Fruit fly (Drosophila melanogaster) whole organism, embryonic: ENCODE data around the gene CG4577.

Experiments
- BtbVII ChIP-seq: fragments of 200-800 bp; sonication (Bioruptor generic); optimal IDR thresholded peaks from 3 replicates; lab custom pipeline; 2017; ENCODE audit warnings: missing biosample characterization, mild to moderate bottlenecking, missing genetic modification characterization
- Bteb2 ChIP-seq: fragments of 200-800 bp; sonication (Bioruptor generic); optimal IDR thresholded peaks from 2 replicates; lab custom pipeline; 2016; ENCODE audit warnings: missing biosample characterization, missing genetic modification characterization
- CG10462 ChIP-seq: fragments of 200-800 bp; sonication (Bioruptor generic); optimal IDR thresholded peaks from 2 replicates; lab custom pipeline; 2016; ENCODE audit warnings: missing biosample characterization, missing genetic modification characterization
- CG11504 ChIP-seq: fragments of 200-800 bp; sonication (Bioruptor generic); optimal IDR thresholded peaks from 3 replicates; lab custom pipeline; 2019; ENCODE audit warnings: missing biosample characterization, mild to moderate bottlenecking, missing genetic modification characterization, moderate library complexity
- CG12155 ChIP-seq: fragments of 200-800 bp; sonication (Bioruptor generic); optimal IDR thresholded peaks from 3 replicates; lab custom pipeline; 2016; ENCODE audit warnings: missing biosample characterization, missing genetic modification characterization
- CG12219 ChIP-seq: fragments of 200-800 bp; sonication (Bioruptor generic); optimal IDR thresholded peaks from 3 replicates; lab custom pipeline; 2018; ENCODE audit warnings: missing biosample characterization, mild to moderate bottlenecking, missing genetic modification characterization
- CG14014 ChIP-seq: fragments of 200-800 bp; sonication (Bioruptor generic); IDR thresholded peaks from 2 replicates; pipeline ENCODE4 v1.3.6; 2022; ENCODE audit warnings: missing biosample characterization, missing genetic modification characterization
- CG15269 ChIP-seq: fragments of 200-800 bp; sonication (Bioruptor generic); optimal IDR thresholded peaks from 2 replicates; lab custom pipeline; 2018; ENCODE audit warnings: missing biosample characterization, mild to moderate bottlenecking, missing genetic modification characterization, moderate library complexity
- CG15514 ChIP-seq: fragments of 200-800 bp; sonication (Bioruptor generic); optimal IDR thresholded peaks from 3 replicates; lab custom pipeline; 2017; ENCODE audit warnings: missing biosample characterization, missing genetic modification characterization, mild to moderate bottlenecking, moderate library complexity, missing genetic modification reagents
- CG15696 ChIP-seq: fragments of 200-800 bp; sonication (Bioruptor generic); optimal IDR thresholded peaks from 2 replicates; lab custom pipeline; 2019; ENCODE audit warnings: missing biosample characterization, mild to moderate bottlenecking, missing genetic modification characterization, moderate library complexity
- CG16779 ChIP-seq: fragments of 200-800 bp; sonication (Bioruptor generic); IDR thresholded peaks from 2 replicates; pipeline ENCODE4 v1.3.6; 2022; ENCODE audit warnings: missing biosample characterization, missing genetic modification characterization
- CG18262 ChIP-seq: fragments of 200-800 bp; optimal IDR thresholded peaks from 3 replicates; lab custom pipeline; 2019; ENCODE audit warnings: missing biosample characterization, mild to moderate bottlenecking, missing genetic modification characterization, moderate library complexity
- CG2120 ChIP-seq: fragments of 200-800 bp; sonication (Bioruptor generic); optimal IDR thresholded peaks from 3 replicates; lab custom pipeline; 2016; ENCODE audit warnings: missing biosample characterization, missing genetic modification characterization
- CG31365 ChIP-seq: fragments of 200-800 bp; sonication (Bioruptor generic); optimal IDR thresholded peaks from 2 replicates; lab custom pipeline; 2018; ENCODE audit warnings: missing biosample characterization, mild to moderate bottlenecking, missing genetic modification characterization
- CG6254 ChIP-seq: fragments of 200-800 bp; sonication (Bioruptor generic); optimal IDR thresholded peaks from 3 replicates; lab custom pipeline; 2017; ENCODE audit warnings: mild to moderate bottlenecking, missing biosample characterization, missing genetic modification reagents, missing genetic modification characterization
- CG7987 ChIP-seq: fragments of 200-800 bp; sonication (Bioruptor generic); optimal IDR thresholded peaks from 2 replicates; lab custom pipeline; 2018; ENCODE audit warnings: missing biosample characterization, mild to moderate bottlenecking, missing genetic modification characterization, moderate library complexity
- CG8944 ChIP-seq: fragments of 200-800 bp; sonication (Bioruptor generic); optimal IDR thresholded peaks from 3 replicates; lab custom pipeline; 2016; ENCODE audit warnings: missing biosample characterization, missing genetic modification characterization
- CG9215 ChIP-seq: fragments of 200-800 bp; sonication (Bioruptor generic); IDR thresholded peaks from 2 replicates; pipeline ENCODE4 v1.3.6; 2022; ENCODE audit warnings: missing biosample characterization, missing genetic modification characterization
- CoRest ChIP-seq: fragments of 200-800 bp; sonication (Bioruptor generic); optimal IDR thresholded peaks from 3 replicates; lab custom pipeline; 2018; ENCODE audit warnings: missing biosample characterization, mild to moderate bottlenecking, missing genetic modification characterization, moderate library complexity
- CrebB ChIP-seq: fragments of 200-800 bp; sonication (Bioruptor generic); optimal IDR thresholded peaks from 3 replicates; lab custom pipeline; 2018; ENCODE audit warnings: missing biosample characterization, mild to moderate bottlenecking, missing genetic modification characterization
- Drgx ChIP-seq: fragments of 200-800 bp; sonication (Bioruptor generic); IDR thresholded peaks from 2 replicates; pipeline ENCODE4 v1.3.6; 2022; ENCODE audit warnings: missing biosample characterization, missing genetic modification characterization
- Hr39 ChIP-seq: fragments of >200 bp; optimal IDR thresholded peaks from 2 replicates; lab custom pipeline; 2017
- MTF-1 ChIP-seq: fragments of 200-800 bp; sonication (Bioruptor generic); optimal IDR thresholded peaks from 2 replicates; lab custom pipeline; 2018; ENCODE audit warnings: missing biosample characterization, mild to moderate bottlenecking, missing genetic modification characterization, borderline replicate concordance
- Neu2 ChIP-seq: fragments of 200-800 bp; sonication (Bioruptor generic); optimal IDR thresholded peaks from 3 replicates; lab custom pipeline; 2016; ENCODE audit warnings: missing biosample characterization, missing genetic modification characterization, borderline replicate concordance
- NfI ChIP-seq: fragments of 200-800 bp; sonication (Bioruptor generic); optimal IDR thresholded peaks from 3 replicates; lab custom pipeline; 2018; ENCODE audit warnings: missing biosample characterization, mild to moderate bottlenecking, missing genetic modification characterization, moderate library complexity
- Pdp1 ChIP-seq, 2 experiments: fragments of 200-800 bp; sonication (Bioruptor generic); optimal IDR thresholded peaks; 3 replicates each; lab custom pipeline; 2016; ENCODE audit warnings: missing biosample characterization in 2 of 2, missing genetic modification characterization in 2 of 2, mild to moderate bottlenecking in 1 of 2, moderate library complexity in 1 of 2
- Sin3A ChIP-seq: fragments of >200 bp; optimal IDR thresholded peaks from 2 replicates; lab custom pipeline; 2018
- Trl ChIP-seq, 3 experiments: fragments of >200 bp in 2 of 3; fragments of 200-800 bp in 1 of 3; sonication (Bioruptor generic) in 1 of 3; optimal IDR thresholded peaks; 2 replicates in 1 of 3; 3 replicates in 2 of 3; lab custom pipeline; 2016 to 2017; ENCODE audit warnings: missing biosample characterization in 1 of 3, missing genetic modification characterization in 1 of 3
- Xbp1 ChIP-seq: fragments of 200-800 bp; sonication (Bioruptor generic); optimal IDR thresholded peaks from 3 replicates; lab custom pipeline; 2016; ENCODE audit warnings: missing biosample characterization, mild to moderate bottlenecking, missing genetic modification characterization
- Xrp1 ChIP-seq: fragments of 200-800 bp; sonication (Bioruptor generic); IDR thresholded peaks from 2 replicates; pipeline ENCODE4 v1.3.6; 2022; ENCODE audit warnings: missing biosample characterization, missing genetic modification characterization
- ara ChIP-seq: fragments of 200-800 bp; sonication (Bioruptor generic); IDR thresholded peaks from 2 replicates; pipeline ENCODE4 v1.3.6; 2022; ENCODE audit warnings: missing biosample characterization, missing genetic modification characterization
- ase ChIP-seq: fragments of 200-800 bp; sonication (Bioruptor generic); IDR thresholded peaks from 3 replicates; pipeline ENCODE4 v1.3.6; 2022; ENCODE audit warnings: missing biosample characterization, missing genetic modification characterization
- dysf ChIP-seq: fragments of 200-800 bp; sonication (Bioruptor generic); IDR thresholded peaks from 3 replicates; pipeline ENCODE4 v1.3.6; 2022; ENCODE audit warnings: missing biosample characterization, missing genetic modification characterization
- exex ChIP-seq: fragments of 200-800 bp; sonication (Bioruptor generic); optimal IDR thresholded peaks from 4 replicates; lab custom pipeline; 2018; ENCODE audit warnings: missing biosample characterization, mild to moderate bottlenecking, missing genetic modification characterization, moderate library complexity
- eyg ChIP-seq: fragments of 200-800 bp; sonication (Bioruptor generic); optimal IDR thresholded peaks from 3 replicates; lab custom pipeline; 2016; ENCODE audit warnings: missing biosample characterization, missing genetic modification characterization
- gem ChIP-seq: fragments of 200-800 bp; sonication (Bioruptor generic); optimal IDR thresholded peaks from 2 replicates; lab custom pipeline; 2019; ENCODE audit warnings: missing biosample characterization, mild to moderate bottlenecking, missing genetic modification characterization, moderate library complexity
- gfzf ChIP-seq: fragments of 200-800 bp; sonication (Bioruptor generic); optimal IDR thresholded peaks from 2 replicates; lab custom pipeline; 2016; ENCODE audit warnings: missing biosample characterization, mild to moderate bottlenecking, missing genetic modification characterization, moderate library complexity
- gt ChIP-seq: fragments of 200-800 bp; sonication (Bioruptor generic); IDR thresholded peaks from 2 replicates; pipeline ENCODE4 v1.3.6; 2022; ENCODE audit warnings: missing biosample characterization, missing genetic modification characterization
- ind ChIP-seq: fragments of 200-800 bp; sonication (Bioruptor generic); optimal IDR thresholded peaks from 3 replicates; lab custom pipeline; 2016; ENCODE audit warnings: missing biosample characterization, missing genetic modification characterization
- kah ChIP-seq: fragments of 200-800 bp; sonication (Bioruptor generic); optimal IDR thresholded peaks from 2 replicates; lab custom pipeline; 2018; ENCODE audit warnings: missing biosample characterization, mild to moderate bottlenecking, missing genetic modification characterization
- kay ChIP-seq: fragments of 200-800 bp; sonication (Bioruptor generic); optimal IDR thresholded peaks from 2 replicates; lab custom pipeline; 2016; ENCODE audit warnings: missing biosample characterization, missing genetic modification characterization
- oc ChIP-seq: fragments of 200-800 bp; sonication (Bioruptor generic); optimal IDR thresholded peaks from 2 replicates; lab custom pipeline; 2018; ENCODE audit warnings: missing biosample characterization, mild to moderate bottlenecking, missing genetic modification characterization, moderate library complexity
- onecut ChIP-seq: fragments of 200-800 bp; sonication (Bioruptor generic); IDR thresholded peaks from 2 replicates; pipeline ENCODE4 v1.3.6; 2022; ENCODE audit warnings: missing biosample characterization, missing genetic modification characterization
- pfk ChIP-seq: fragments of 200-800 bp; sonication (Bioruptor generic); optimal IDR thresholded peaks from 2 replicates; lab custom pipeline; 2018; ENCODE audit warnings: missing biosample characterization, mild to moderate bottlenecking, missing genetic modification characterization, moderate library complexity
- salm ChIP-seq: fragments of 200-800 bp; sonication (Bioruptor generic); optimal IDR thresholded peaks from 2 replicates; lab custom pipeline; 2018; ENCODE audit warnings: missing biosample characterization, mild to moderate bottlenecking, missing genetic modification characterization
- sc ChIP-seq, 3 experiments: fragments of >200 bp in 2 of 3; fragments of 200-800 bp in 1 of 3; sonication (Bioruptor generic) in 1 of 3; optimal IDR thresholded peaks; 2 replicates in 2 of 3; 3 replicates in 1 of 3; lab custom pipeline; 2017; ENCODE audit warnings: mild to moderate bottlenecking in 1 of 3, missing biosample characterization in 1 of 3, missing genetic modification characterization in 1 of 3, missing genetic modification reagents in 1 of 3
- sd ChIP-seq: fragments of 200-800 bp; sonication (Bioruptor generic); optimal IDR thresholded peaks from 3 replicates; lab custom pipeline; 2018; ENCODE audit warnings: missing biosample characterization, mild to moderate bottlenecking, missing genetic modification characterization, moderate library complexity
- shn ChIP-seq: fragments of 200-800 bp; sonication (Bioruptor generic); optimal IDR thresholded peaks from 3 replicates; lab custom pipeline; 2016; ENCODE audit warnings: missing biosample characterization, missing genetic modification characterization
- slbo ChIP-seq: fragments of 200-800 bp; sonication (Bioruptor generic); IDR thresholded peaks from 2 replicates; pipeline ENCODE4 v1.3.6; 2022; ENCODE audit warnings: missing biosample characterization, missing genetic modification characterization
- zen2 ChIP-seq: fragments of 200-800 bp; sonication (Bioruptor generic); IDR thresholded peaks from 3 replicates; pipeline ENCODE4 v1.3.6; 2022; ENCODE audit warnings: missing biosample characterization, missing genetic modification characterization; ENCODE audit not compliant: partially characterized antibody
- zfh1 ChIP-seq: fragments of 200-800 bp; sonication (Bioruptor generic); IDR thresholded peaks from 3 replicates; pipeline ENCODE4 v1.3.6; 2022; ENCODE audit warnings: missing biosample characterization, missing genetic modification characterization

CG4577 gene

DNA sequence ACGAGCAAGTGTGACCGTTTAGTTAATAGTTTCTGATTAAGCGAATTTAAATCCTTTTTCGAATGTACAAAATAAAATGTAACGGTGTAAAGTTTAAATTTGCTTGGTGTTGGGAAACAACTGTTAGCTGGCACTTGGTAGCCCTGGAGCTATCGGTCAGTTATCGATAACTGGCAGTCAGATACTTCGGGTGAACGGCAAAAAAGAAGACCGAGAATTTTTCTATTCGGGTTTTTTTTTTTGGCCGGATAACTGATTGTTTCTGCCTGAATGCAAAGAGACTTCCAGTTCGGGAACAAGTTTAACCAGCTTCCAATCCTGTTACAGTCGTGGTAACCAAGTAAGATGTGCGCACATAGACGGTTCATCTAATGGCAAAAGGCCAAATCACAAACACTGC lies 43.0 kb downstream of the CG4577 start, which contains the start of gene CG4896 (continued):
- TF ChIP-seq slbo (GFP tag; lab: Robert Waterston, UW) (peak; percentile 61), Neu2 (no peak), pfk (no peak), CG15269 (tag; lab: Kevin White, UChicago) (no peak), Bteb2 (GFP tag; lab: Kevin White, UChicago) (no peak), ase (no peak), kah (no peak), BtbVII (GFP tag; lab: Kevin White, UChicago) (no peak), CrebB (no peak), CG31365 (tag; lab: Kevin White, UChicago) (no peak), MTF-1 (GFP tag; lab: Kevin White, UChicago) (no peak), Trl (optimal IDR thresholded peaks at IDR 0.05; lab: Kevin White, UChicago) (no peak), Trl (GFP tag; optimal IDR thresholded peaks at IDR 0.05; lab: Kevin White, UChicago) (peak; percentile 17), zfh1 (GFP tag; lab: Robert Waterston, UW) (no peak), onecut (GFP tag; lab: Robert Waterston, UW) (no peak; the same call in 1 of the 2 replicates), CG12219 (GFP tag; lab: Kevin White, UChicago) (no peak), Xbp1 (peak; percentile 19), gt (GFP tag; lab: Robert Waterston, UW) (no peak), salm (no peak), exex (tag; lab: Kevin White, UChicago) (no peak), CG15696 (tag; lab: Kevin White, UChicago) (no peak), sc (optimal IDR thresholded peaks at IDR 0.05; lab: Kevin White, UChicago) (no peak), sc (GFP tag; optimal IDR thresholded peaks at IDR 0.05; lab: Kevin White, UChicago) (no peak), kay (GFP tag; lab: Kevin White, UChicago) (no peak), CG8944 (GFP tag; lab: Kevin White, UChicago) (no peak), Sin3A (lab: Kevin White, UChicago) (peak; percentile 29), sd (tag; lab: Kevin White, UChicago) (no peak), CG16779 (no peak), CG2120 (GFP tag; lab: Kevin White, UChicago) (no peak), NfI (GFP tag; lab: Kevin White, UChicago) (no peak), Drgx (GFP tag; lab: Robert Waterston, UW) (no peak), CG15514 (GFP tag; lab: Kevin White, UChicago) (peak; percentile 61), CG14014 (no peak), CG18262 (tag; lab: Kevin White, UChicago) (no peak), ind (no peak), Hr39 (no peak), CG6254 (GFP tag; lab: Kevin White, UChicago) (no peak), Xrp1 (GFP tag; lab: Robert Waterston, UW) (peak; percentile 27; the same call in 1 of the 2 replicates), zen2 (GFP tag; lab: Robert Waterston, UW) (peak; percentile 29; the same call in 1 of the 3 replicates), oc (tag; lab: Kevin White, UChicago) (no peak), CG9215 (GFP tag; lab: Robert Waterston, UW) (no peak), eyg (GFP tag; lab: Kevin White, UChicago) (no peak), CG7987 (GFP tag; lab: Kevin White, UChicago) (no peak), Pdp1 (GFP tag; optimal IDR thresholded peaks at IDR 0.05; lab: Kevin White, UChicago) (no peak), ara (GFP tag; lab: Robert Waterston, UW) (no peak), dysf (no peak), CoRest (tag; lab: Kevin White, UChicago) (peak; percentile 29), gfzf (GFP tag; lab: Kevin White, UChicago) (peak; percentile 40), shn (GFP tag; lab: Kevin White, UChicago) (peak; percentile 10), CG12155 (GFP tag; lab: Kevin White, UChicago) (no peak), CG11504 (tag; lab: Kevin White, UChicago) (no peak), CG10462 (GFP tag; lab: Kevin White, UChicago) (no peak), gem (tag; lab: Kevin White, UChicago) (no peak)
